Fruit fly (Drosophila melanogaster) whole organism, embryonic: Measurements from ENCODE around the gene CG32243.

Experiments used
- CG18619 ChIP-seq: fragments of 200-800 bp; sonication (Bioruptor generic); optimal IDR thresholded peaks from 3 replicates; lab custom pipeline; 2017; ENCODE audit warnings: missing biosample characterization, mild to moderate bottlenecking, missing genetic modification characterization
- CG2202 ChIP-seq: fragments of 200-800 bp; sonication (Bioruptor generic); optimal IDR thresholded peaks from 2 replicates; lab custom pipeline; 2018; ENCODE audit warnings: missing biosample characterization, mild to moderate bottlenecking, missing genetic modification characterization
- CG8924 ChIP-seq: fragments of 200-800 bp; optimal IDR thresholded peaks from 3 replicates; lab custom pipeline; 2019; ENCODE audit warnings: missing biosample characterization, mild to moderate bottlenecking, missing genetic modification characterization, moderate library complexity
- Mrtf ChIP-seq: fragments of 200-800 bp; sonication (Bioruptor generic); IDR thresholded peaks from 3 replicates; pipeline ENCODE4 v1.3.6; 2022; ENCODE audit warnings: missing biosample characterization, missing genetic modification characterization
- TFAM ChIP-seq: fragments of 200-800 bp; sonication (Bioruptor generic); optimal IDR thresholded peaks from 2 replicates; lab custom pipeline; 2017; ENCODE audit warnings: missing biosample characterization, missing genetic modification characterization, inconsistent platforms
- maf-S ChIP-seq: fragments of 200-800 bp; sonication (Bioruptor generic); optimal IDR thresholded peaks from 2 replicates; lab custom pipeline; 2016; ENCODE audit warnings: missing biosample characterization, missing genetic modification characterization
- shn ChIP-seq: fragments of 200-800 bp; sonication (Bioruptor generic); optimal IDR thresholded peaks from 3 replicates; lab custom pipeline; 2016; ENCODE audit warnings: missing biosample characterization, missing genetic modification characterization

- TF ChIP-seq shn (no peak), CG8924 (tag; lab: Kevin White, UChicago) (no peak), maf-S (GFP tag; lab: Kevin White, UChicago) (no peak), TFAM (GFP tag; lab: Kevin White, UChicago) (no peak), Mrtf (no peak), CG18619 (GFP tag; lab: Kevin White, UChicago) (no peak), CG2202 (no peak)
These were observed 3.6 kb upstream of the CG32243 start for dm6 chr3L:4544633-4545032.
